Fruit fly (Drosophila melanogaster) whole organism, wandering third instar larva: ENCODE results near the gene CheB38a.

Source experiments
- Abd-B ChIP-seq: fragments of >200 bp; optimal IDR thresholded peaks from 2 replicates; lab custom pipeline; 2017; ENCODE audit warnings: missing biosample characterization, missing genetic modification characterization
- CG32264 ChIP-seq: fragments of 200-800 bp; sonication (Bioruptor generic); optimal IDR thresholded peaks from 2 replicates; lab custom pipeline; 2016; ENCODE audit warnings: missing biosample characterization, missing genetic modification characterization
- CG9705 ChIP-seq: fragments of 200-800 bp; sonication (Bioruptor generic); optimal IDR thresholded peaks from 2 replicates; lab custom pipeline; 2018; ENCODE audit warnings: missing biosample characterization, mild to moderate bottlenecking, missing genetic modification characterization
- CrebA ChIP-seq: fragments of 200-800 bp; sonication (Bioruptor generic); optimal IDR thresholded peaks from 2 replicates; lab custom pipeline; 2016; ENCODE audit warnings: missing biosample characterization, mild to moderate bottlenecking, missing genetic modification characterization, borderline replicate concordance
- Dfd ChIP-seq: fragments of >200 bp; optimal IDR thresholded peaks from 2 replicates; lab custom pipeline; 2017; ENCODE audit warnings: missing biosample characterization, missing genetic modification characterization
- Dif ChIP-seq: fragments of 200-275, 200-300 bp; sonication (Bioruptor generic); optimal IDR thresholded peaks from 2 replicates; lab custom pipeline; 2018; ENCODE audit warnings: missing biosample characterization, missing genetic modification characterization; ENCODE audit not compliant: partially characterized antibody
- GATAd ChIP-seq: sonication (Bioruptor generic); optimal IDR thresholded peaks from 2 replicates; lab custom pipeline; 2016; ENCODE audit warnings: missing biosample characterization, missing genetic modification characterization
- HLH106 ChIP-seq: fragments of 200-800 bp; optimal IDR thresholded peaks from 3 replicates; lab custom pipeline; 2019; ENCODE audit warnings: missing biosample characterization, mild to moderate bottlenecking, missing genetic modification characterization, moderate library complexity
- Hnf4 ChIP-seq: fragments of 200-800 bp; sonication (Bioruptor generic); optimal IDR thresholded peaks from 2 replicates; lab custom pipeline; 2016; ENCODE audit warnings: missing biosample characterization, mild to moderate bottlenecking, missing genetic modification characterization
- Hr78 ChIP-seq: fragments of >200 bp; optimal IDR thresholded peaks from 2 replicates; lab custom pipeline; 2017; ENCODE audit warnings: missing biosample characterization, missing genetic modification characterization
- Hr83 ChIP-seq: fragments of 200-300 bp; sonication (Bioruptor generic); optimal IDR thresholded peaks from 2 replicates; lab custom pipeline; 2016; ENCODE audit warnings: missing biosample characterization, mild to moderate bottlenecking, missing genetic modification characterization, moderate library complexity; ENCODE audit not compliant: poor library complexity, severe bottlenecking
- Jra ChIP-seq: sonication (Bioruptor generic); optimal IDR thresholded peaks from 2 replicates; lab custom pipeline; 2016; ENCODE audit warnings: missing biosample characterization, missing genetic modification characterization
- Mio ChIP-seq: sonication (Bioruptor generic); optimal IDR thresholded peaks from 2 replicates; lab custom pipeline; 2016; ENCODE audit warnings: missing biosample characterization, missing genetic modification characterization
- Myc ChIP-seq: fragments of >200 bp; optimal IDR thresholded peaks from 2 replicates; lab custom pipeline; 2017
- N ChIP-seq: fragments of >200 bp; optimal IDR thresholded peaks from 2 replicates; lab custom pipeline; 2018; ENCODE audit warnings: missing biosample characterization, missing external identifiers, missing genetic modification characterization
- OdsH ChIP-seq: fragments of 200-800 bp; sonication (Bioruptor generic); optimal IDR thresholded peaks from 2 replicates; lab custom pipeline; 2016; ENCODE audit warnings: missing biosample characterization, mild to moderate bottlenecking, missing genetic modification characterization
- Rel ChIP-seq, 2 experiments: fragments of 200-800 bp; sonication (Bioruptor generic) in 1 of 2; optimal IDR thresholded peaks; 2 replicates in 1 of 2; 3 replicates in 1 of 2; lab custom pipeline; 2016 to 2019; ENCODE audit warnings: mild to moderate bottlenecking in 2 of 2, missing biosample characterization in 2 of 2, missing genetic modification characterization in 2 of 2, moderate library complexity in 1 of 2
- Sp1 ChIP-seq: fragments of 200-800 bp; sonication (Bioruptor generic); optimal IDR thresholded peaks from 3 replicates; lab custom pipeline; 2019; ENCODE audit warnings: missing biosample characterization, mild to moderate bottlenecking, missing genetic modification characterization, moderate library complexity
- Vsx2 ChIP-seq: fragments of 200-300, 225-300 bp; sonication (Bioruptor generic); optimal IDR thresholded peaks from 2 replicates; lab custom pipeline; 2018; ENCODE audit warnings: missing biosample characterization, missing genetic modification characterization; ENCODE audit not compliant: partially characterized antibody
- br ChIP-seq: fragments of 200-800 bp; sonication (Bioruptor generic); optimal IDR thresholded peaks from 2 replicates; lab custom pipeline; 2016; ENCODE audit warnings: missing biosample characterization, missing genetic modification characterization
- brk ChIP-seq: fragments of 200-800 bp; sonication (Bioruptor generic); optimal IDR thresholded peaks from 2 replicates; lab custom pipeline; 2016; ENCODE audit warnings: missing biosample characterization, mild to moderate bottlenecking, missing genetic modification characterization
- dl ChIP-seq, 2 experiments: fragments of 175-275, 200-275 bp in 1 of 2; fragments of 200-275 bp in 1 of 2; sonication (Bioruptor generic); optimal IDR thresholded peaks; lab custom pipeline; 2018; ENCODE audit warnings: mild to moderate bottlenecking in 2 of 2, missing biosample characterization in 2 of 2, missing genetic modification characterization in 2 of 2, moderate library complexity in 2 of 2; ENCODE audit not compliant: partially characterized antibody in 2 of 2, insufficient read depth in 1 of 2
- dmrt93B ChIP-seq: fragments of 200-800 bp; sonication (Bioruptor generic); optimal IDR thresholded peaks from 2 replicates; lab custom pipeline; 2018; ENCODE audit warnings: missing biosample characterization, mild to moderate bottlenecking, missing genetic modification characterization
- dsf ChIP-seq: sonication (Bioruptor generic); optimal IDR thresholded peaks from 2 replicates; lab custom pipeline; 2016; ENCODE audit warnings: missing biosample characterization, missing genetic modification characterization, borderline replicate concordance
- ey ChIP-seq: fragments of 200-800 bp; sonication (Bioruptor generic); optimal IDR thresholded peaks from 2 replicates; lab custom pipeline; 2016; ENCODE audit warnings: missing biosample characterization, missing genetic modification characterization
- foxo ChIP-seq, 2 experiments: fragments of 200-800 bp; sonication (Bioruptor generic); optimal IDR thresholded peaks; 2 replicates in 1 of 2; 3 replicates in 1 of 2; lab custom pipeline; 2016 to 2017; ENCODE audit warnings: missing biosample characterization in 2 of 2, missing genetic modification characterization in 2 of 2
- fru ChIP-seq: fragments of 200-800 bp; sonication (Bioruptor generic); optimal IDR thresholded peaks from 3 replicates; lab custom pipeline; 2016; ENCODE audit warnings: missing biosample characterization, mild to moderate bottlenecking, missing genetic modification characterization
- h ChIP-seq: fragments of 200-800 bp; sonication (Bioruptor generic); optimal IDR thresholded peaks from 3 replicates; lab custom pipeline; 2016; ENCODE audit warnings: missing biosample characterization, mild to moderate bottlenecking, missing genetic modification characterization
- jim ChIP-seq: fragments of 175-275, 200-325 bp; sonication (Bioruptor generic); optimal IDR thresholded peaks from 2 replicates; lab custom pipeline; 2016; ENCODE audit warnings: missing biosample characterization, mild to moderate bottlenecking, missing genetic modification characterization
- lola ChIP-seq: fragments of >200 bp; optimal IDR thresholded peaks from 2 replicates; lab custom pipeline; 2017; ENCODE audit warnings: missing biosample characterization, missing genetic modification characterization
- pan ChIP-seq: fragments of >200 bp; optimal IDR thresholded peaks from 2 replicates; lab custom pipeline; 2017
- psq ChIP-seq: fragments of 200-800 bp; sonication (Bioruptor generic); optimal IDR thresholded peaks from 3 replicates; lab custom pipeline; 2017; ENCODE audit warnings: missing biosample characterization, mild to moderate bottlenecking, missing genetic modification characterization, moderate library complexity
- rgr ChIP-seq: fragments of 200-800 bp; sonication (Bioruptor generic); optimal IDR thresholded peaks from 3 replicates; lab custom pipeline; 2016; ENCODE audit warnings: missing biosample characterization, mild to moderate bottlenecking, missing genetic modification characterization
- sage ChIP-seq: fragments of 200-800 bp; sonication (Bioruptor generic); optimal IDR thresholded peaks from 2 replicates; lab custom pipeline; 2016; ENCODE audit warnings: missing biosample characterization, mild to moderate bottlenecking, missing genetic modification characterization
- sv ChIP-seq: fragments of 200-800 bp; sonication (Bioruptor generic); optimal IDR thresholded peaks from 3 replicates; lab custom pipeline; 2016; ENCODE audit warnings: missing biosample characterization, missing genetic modification characterization
- tai ChIP-seq: sonication (Bioruptor generic); optimal IDR thresholded peaks from 2 replicates; lab custom pipeline; 2016; ENCODE audit warnings: missing biosample characterization, missing genetic modification characterization
- usp ChIP-seq: fragments of >200 bp; optimal IDR thresholded peaks from 2 replicates; lab custom pipeline; 2017; ENCODE audit warnings: missing biosample characterization, missing genetic modification characterization
- woc ChIP-seq: sonication (Bioruptor generic); optimal IDR thresholded peaks from 2 replicates; lab custom pipeline; 2016; ENCODE audit warnings: missing biosample characterization, mild to moderate bottlenecking, missing genetic modification characterization

Gene CheB38a

dm6 chr2L:20796758-20797514, 21.4 kb downstream of the CheB38a start, which contains the start of gene vari:
TSS of gene vari (minus strand) at chr2L:20797042.
- TF ChIP-seq woc (GFP tag; lab: Kevin White, UChicago) = no peak
- no peak for TF ChIP-seq dsf (GFP tag; lab: Kevin White, UChicago)
- no peak for TF ChIP-seq N (GFP tag; lab: Kevin White, UChicago)
- TF ChIP-seq CG32264 = no peak
- TF ChIP-seq Dif (GFP tag; lab: Kevin White, UChicago) = peak; percentile 35
- peak; percentile 92 for TF ChIP-seq Myc
- TF ChIP-seq Hnf4 (GFP tag; lab: Kevin White, UChicago) = no peak
- no peak for TF ChIP-seq psq (GFP tag; lab: Kevin White, UChicago)
- no peak for TF ChIP-seq sv (GFP tag; lab: Kevin White, UChicago)
- TF ChIP-seq dl (GFP tag; optimal IDR thresholded peaks at IDR 0.05; lab: Kevin White, UChicago; ENCODE audit: insufficient read depth in 1 of 2, partially characterized antibody in 2 of 2) = peak in 1 of 2 experiments; percentile 41
- TF ChIP-seq HLH106 (tag; lab: Kevin White, UChicago) = no peak
- no peak for TF ChIP-seq tai (GFP tag; lab: Kevin White, UChicago)
- TF ChIP-seq ey = no peak
- no peak for TF ChIP-seq Rel (GFP tag; optimal IDR thresholded peaks at IDR 0.05; lab: Kevin White, UChicago)
- no peak for TF ChIP-seq Rel (tag; optimal IDR thresholded peaks at IDR 0.05; lab: Kevin White, UChicago)
- peak; percentile 11 for TF ChIP-seq Sp1
- TF ChIP-seq CrebA = no peak
- peak; percentile 10 for TF ChIP-seq sage
- no peak for TF ChIP-seq dmrt93B
- no peak for TF ChIP-seq pan
- no peak for TF ChIP-seq Mio (GFP tag; lab: Kevin White, UChicago)
- TF ChIP-seq rgr (GFP tag; lab: Kevin White, UChicago) = no peak
- TF ChIP-seq Dfd (GFP tag; lab: Kevin White, UChicago) = no peak
- TF ChIP-seq brk (GFP tag; lab: Kevin White, UChicago) = no peak
- TF ChIP-seq Jra (GFP tag; lab: Kevin White, UChicago) = no peak
- TF ChIP-seq Hr78 (GFP tag; lab: Kevin White, UChicago) = no peak
- no peak for TF ChIP-seq h
- no peak for TF ChIP-seq Abd-B (GFP tag; lab: Kevin White, UChicago)
- no peak for TF ChIP-seq GATAd (GFP tag; lab: Kevin White, UChicago)
- TF ChIP-seq br (GFP tag; lab: Kevin White, UChicago) = no peak
- TF ChIP-seq usp (GFP tag; lab: Kevin White, UChicago) = no peak
- TF ChIP-seq Hr83 (GFP tag; lab: Kevin White, UChicago) = no peak
- no peak for TF ChIP-seq foxo (GFP tag; optimal IDR thresholded peaks at IDR 0.05; lab: Kevin White, UChicago)
- no peak for TF ChIP-seq CG9705
- TF ChIP-seq Vsx2 (GFP tag; lab: Kevin White, UChicago) = peak; percentile 43
- TF ChIP-seq fru = no peak
- TF ChIP-seq jim (GFP tag; lab: Kevin White, UChicago) = no peak
- no peak for TF ChIP-seq OdsH (GFP tag; lab: Kevin White, UChicago)
- no peak for TF ChIP-seq lola (GFP tag; lab: Kevin White, UChicago)
- TF ChIP-seq, all 38 proteins: peak for 6

dm6 chr2L:20795774-20796173, 22.6 kb downstream of the CheB38a start:
- TF ChIP-seq brk (GFP tag; lab: Kevin White, UChicago) = no peak
- TF ChIP-seq dl (GFP tag; optimal IDR thresholded peaks at IDR 0.05; lab: Kevin White, UChicago; ENCODE audit: insufficient read depth in 1 of 2, partially characterized antibody in 2 of 2) = no peak
- TF ChIP-seq tai (GFP tag; lab: Kevin White, UChicago) = no peak
- TF ChIP-seq ey = no peak
- TF ChIP-seq sage = no peak
- TF ChIP-seq Jra (GFP tag; lab: Kevin White, UChicago) = no peak
- TF ChIP-seq Rel (GFP tag; optimal IDR thresholded peaks at IDR 0.05; lab: Kevin White, UChicago) = no peak
- no peak for TF ChIP-seq Rel (tag; optimal IDR thresholded peaks at IDR 0.05; lab: Kevin White, UChicago)
- TF ChIP-seq OdsH (GFP tag; lab: Kevin White, UChicago) = no peak
- no peak for TF ChIP-seq Dif (GFP tag; lab: Kevin White, UChicago)
- no peak for TF ChIP-seq Hr83 (GFP tag; lab: Kevin White, UChicago)
- TF ChIP-seq dsf (GFP tag; lab: Kevin White, UChicago) = no peak
- TF ChIP-seq lola (GFP tag; lab: Kevin White, UChicago) = no peak
- TF ChIP-seq Hnf4 (GFP tag; lab: Kevin White, UChicago) = no peak
- TF ChIP-seq psq (GFP tag; lab: Kevin White, UChicago) = no peak
- no peak for TF ChIP-seq rgr (GFP tag; lab: Kevin White, UChicago)
- TF ChIP-seq Dfd (GFP tag; lab: Kevin White, UChicago) = no peak
- TF ChIP-seq h = no peak
- TF ChIP-seq Sp1 = no peak
- TF ChIP-seq dmrt93B = no peak
- no peak for TF ChIP-seq foxo (GFP tag; optimal IDR thresholded peaks at IDR 0.05; lab: Kevin White, UChicago)
